Fruit fly (Drosophila melanogaster): Measurements from ENCODE around the gene CG14431.

DNA sequence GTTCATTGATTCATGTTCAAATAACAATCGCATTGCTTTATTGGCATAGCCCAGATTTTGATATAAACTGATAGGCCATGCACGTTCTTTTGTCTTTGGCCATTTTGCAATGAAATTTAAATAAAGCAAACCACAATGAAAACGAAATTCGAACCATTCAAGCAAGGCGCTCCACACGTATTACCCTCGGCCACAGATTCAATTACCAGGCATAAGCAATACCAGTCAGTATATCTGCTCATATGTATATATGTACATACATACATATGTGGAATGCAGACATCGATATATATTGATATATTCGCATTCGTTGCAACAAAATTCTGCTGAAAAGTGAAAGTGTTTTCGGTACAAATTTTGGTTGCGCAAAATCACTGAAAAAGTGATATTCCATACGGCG is 87.2 kb downstream of the CG14431 start:
- TF ChIP-seq CG8478 (optimal IDR thresholded peaks at IDR 0.05) (no peak), CTCF (optimal IDR thresholded peaks at IDR 0.05) (no peak)
